Worm (Caenorhabditis elegans) whole organism, late embryonic: ENCODE data around the gene F53F1.2.

ENCODE experiments used
- C08G9.2 ChIP-seq: sonication (generic microtip); optimal IDR thresholded peaks from 2 replicates; lab custom pipeline; 2016; ENCODE audit warnings: mild to moderate bottlenecking, missing genetic modification characterization, moderate library complexity, missing compliant biosample characterization
- F13H6.1 ChIP-seq: sonication (generic microtip); optimal IDR thresholded peaks from 2 replicates; lab custom pipeline; 2016; ENCODE audit warnings: missing genetic modification characterization, missing compliant biosample characterization
- K02D7.2 ChIP-seq: sonication (generic microtip); optimal IDR thresholded peaks from 2 replicates; lab custom pipeline; 2017; ENCODE audit warnings: mild to moderate bottlenecking, missing genetic modification characterization, missing compliant biosample characterization
- T23F11.4 ChIP-seq: fragments of 200-800 bp; sonication (Bioruptor generic); optimal IDR thresholded peaks from 2 replicates; lab custom pipeline; 2018; ENCODE audit warnings: mild to moderate bottlenecking, missing genetic modification characterization, missing compliant biosample characterization
- Y22D7AL.16 ChIP-seq: sonication (generic microtip); optimal IDR thresholded peaks from 2 replicates; lab custom pipeline; 2016; ENCODE audit warnings: missing genetic modification characterization, missing compliant biosample characterization
- ahr-1 ChIP-seq: sonication (generic microtip); optimal IDR thresholded peaks from 2 replicates; lab custom pipeline; 2016; ENCODE audit warnings: missing genetic modification characterization, missing compliant biosample characterization
- ama-1 ChIP-seq: fragments of 150-350 bp; optimal IDR thresholded peaks from 2 replicates; lab custom pipeline; 2014
- ceh-18 ChIP-seq: sonication (generic microtip); optimal IDR thresholded peaks from 2 replicates; lab custom pipeline; 2016; ENCODE audit warnings: missing genetic modification characterization, missing compliant biosample characterization
- ceh-19 ChIP-seq: fragments of 200-800 bp; sonication (Bioruptor generic); optimal IDR thresholded peaks from 2 replicates; lab custom pipeline; 2018; ENCODE audit warnings: mild to moderate bottlenecking, missing genetic modification characterization, missing compliant biosample characterization
- ceh-2 ChIP-seq: sonication (generic microtip); optimal IDR thresholded peaks from 2 replicates; lab custom pipeline; 2016; ENCODE audit warnings: missing genotype, missing genetic modification characterization, missing compliant biosample characterization
- ceh-22 ChIP-seq: sonication (generic microtip); optimal IDR thresholded peaks from 2 replicates; lab custom pipeline; 2017; ENCODE audit warnings: missing biosample characterization, missing genetic modification characterization
- ceh-24 ChIP-seq: sonication (generic microtip); optimal IDR thresholded peaks from 2 replicates; lab custom pipeline; 2016; ENCODE audit warnings: mild to moderate bottlenecking, missing genetic modification characterization, missing compliant biosample characterization
- ceh-31 ChIP-seq: sonication (generic microtip); optimal IDR thresholded peaks from 2 replicates; lab custom pipeline; 2016; ENCODE audit warnings: missing genetic modification characterization, missing compliant biosample characterization
- ceh-45 ChIP-seq: fragments of 200-800 bp; sonication (Bioruptor generic); IDR thresholded peaks from 2 replicates; pipeline ENCODE4 v1.3.6; 2022; ENCODE audit warnings: missing genetic modification reagents, missing genetic modification characterization, missing compliant biosample characterization
- ceh-48 ChIP-seq: sonication (generic microtip); optimal IDR thresholded peaks from 2 replicates; lab custom pipeline; 2016; ENCODE audit warnings: missing genetic modification characterization, inconsistent platforms, missing compliant biosample characterization
- ceh-6 ChIP-seq: fragments of 200-800 bp; sonication (Bioruptor generic); optimal IDR thresholded peaks from 2 replicates; lab custom pipeline; 2018; ENCODE audit warnings: mild to moderate bottlenecking, missing genetic modification characterization, missing compliant biosample characterization
- che-1 ChIP-seq: sonication (generic microtip); optimal IDR thresholded peaks from 2 replicates; lab custom pipeline; 2016; ENCODE audit warnings: mild to moderate bottlenecking, missing genetic modification characterization, missing compliant biosample characterization
- dmd-4 ChIP-seq: sonication (generic microtip); optimal IDR thresholded peaks from 2 replicates; lab custom pipeline; 2016; ENCODE audit warnings: borderline replicate concordance, missing genetic modification characterization, missing compliant biosample characterization
- dve-1 ChIP-seq: sonication (generic microtip); optimal IDR thresholded peaks from 2 replicates; lab custom pipeline; 2017; ENCODE audit warnings: antibody characterized with exemption, mild to moderate bottlenecking, missing genetic modification characterization, missing compliant biosample characterization
- elt-4 ChIP-seq: sonication (generic microtip); optimal IDR thresholded peaks from 2 replicates; lab custom pipeline; 2016; ENCODE audit warnings: missing genetic modification characterization, missing compliant biosample characterization
- eyg-1 ChIP-seq: sonication (generic microtip); optimal IDR thresholded peaks from 2 replicates; lab custom pipeline; 2016; ENCODE audit warnings: missing genotype, missing genetic modification characterization, missing compliant biosample characterization
- fax-1 ChIP-seq: sonication (generic microtip); optimal IDR thresholded peaks from 2 replicates; lab custom pipeline; 2016; ENCODE audit warnings: missing genotype, missing genetic modification characterization, missing compliant biosample characterization
- fkh-6 ChIP-seq: sonication (generic microtip); optimal IDR thresholded peaks from 2 replicates; lab custom pipeline; 2016; ENCODE audit warnings: missing genetic modification characterization, missing compliant biosample characterization
- gmeb-2 ChIP-seq: sonication (generic microtip); optimal IDR thresholded peaks from 2 replicates; lab custom pipeline; 2016; ENCODE audit warnings: missing genetic modification characterization, inconsistent platforms, missing compliant biosample characterization
- hlh-15 ChIP-seq: sonication (generic microtip); optimal IDR thresholded peaks from 2 replicates; lab custom pipeline; 2016; ENCODE audit warnings: missing genetic modification characterization, missing compliant biosample characterization
- hlh-6 ChIP-seq: sonication (generic microtip); optimal IDR thresholded peaks from 2 replicates; lab custom pipeline; 2016; ENCODE audit warnings: missing genotype, missing genetic modification characterization, missing compliant biosample characterization
- lim-6 ChIP-seq: sonication (generic microtip); optimal IDR thresholded peaks from 2 replicates; lab custom pipeline; 2016; ENCODE audit warnings: missing genetic modification characterization, missing compliant biosample characterization
- npax-4 ChIP-seq: sonication (generic microtip); optimal IDR thresholded peaks from 2 replicates; lab custom pipeline; 2016; ENCODE audit warnings: missing genetic modification characterization, missing compliant biosample characterization
- odd-2 ChIP-seq: sonication (generic microtip); optimal IDR thresholded peaks from 2 replicates; lab custom pipeline; 2017; ENCODE audit warnings: antibody characterized with exemption, mild to moderate bottlenecking, missing genetic modification characterization, missing compliant biosample characterization
- pag-3 ChIP-seq: sonication (generic microtip); optimal IDR thresholded peaks from 2 replicates; lab custom pipeline; 2016; ENCODE audit warnings: missing compliant biosample characterization, missing genetic modification characterization, borderline replicate concordance
- pat-9 ChIP-seq: fragments of 200-800 bp; sonication (Bioruptor generic); optimal IDR thresholded peaks from 2 replicates; lab custom pipeline; 2018; ENCODE audit warnings: mild to moderate bottlenecking, missing genetic modification characterization, moderate library complexity, missing compliant biosample characterization
- pha-4 ChIP-seq: fragments of 150-350 bp; optimal IDR thresholded peaks from 2 replicates; lab custom pipeline; 2018; ENCODE audit warnings: missing biosample characterization, missing genetic modification reagents, missing genetic modification characterization
- pqm-1 ChIP-seq: sonication (generic microtip); optimal IDR thresholded peaks from 2 replicates; lab custom pipeline; 2016; ENCODE audit warnings: missing genetic modification characterization, missing compliant biosample characterization
- ref-2 ChIP-seq: sonication (generic microtip); optimal IDR thresholded peaks from 2 replicates; lab custom pipeline; 2016; ENCODE audit warnings: missing genetic modification characterization, missing compliant biosample characterization
- rnt-1 ChIP-seq: sonication (generic microtip); optimal IDR thresholded peaks from 2 replicates; lab custom pipeline; 2016; ENCODE audit warnings: missing genetic modification characterization, missing compliant biosample characterization
- sdc-2 ChIP-seq: sonication (generic microtip); optimal IDR thresholded peaks from 2 replicates; lab custom pipeline; 2016; ENCODE audit warnings: missing genotype, missing genetic modification characterization, missing compliant biosample characterization
- sox-2 ChIP-seq: fragments of 200-800 bp; sonication (Bioruptor generic); IDR thresholded peaks from 2 replicates; pipeline ENCODE4 v1.3.6; 2022; ENCODE audit warnings: missing genetic modification reagents, missing genetic modification characterization, missing compliant biosample characterization
- tbx-2 ChIP-seq: sonication (generic microtip); optimal IDR thresholded peaks from 2 replicates; lab custom pipeline; 2016; ENCODE audit warnings: missing genetic modification characterization, missing compliant biosample characterization
- ttx-3 ChIP-seq: sonication (generic microtip); optimal IDR thresholded peaks from 2 replicates; lab custom pipeline; 2016; ENCODE audit warnings: missing genetic modification reagents, missing genetic modification characterization, missing compliant biosample characterization
- unc-3 ChIP-seq, 2 experiments: fragments of 200-800 bp in 1 of 2; sonication (Bioruptor generic) in 1 of 2; sonication (generic microtip) in 1 of 2; conservative IDR thresholded peaks in 1 of 2; optimal IDR thresholded peaks in 1 of 2; 2 replicates each; pipeline versions ENCODE4 v1.3.6 to Lab custom; 2016 to 2022; ENCODE audit warnings: missing compliant biosample characterization in 2 of 2, missing genetic modification characterization in 2 of 2, missing genetic modification reagents in 1 of 2
- unc-42 ChIP-seq: sonication (generic microtip); optimal IDR thresholded peaks from 2 replicates; lab custom pipeline; 2016; ENCODE audit warnings: missing genotype, missing genetic modification characterization, missing compliant biosample characterization
- unc-55 ChIP-seq: sonication (generic microtip); optimal IDR thresholded peaks from 2 replicates; lab custom pipeline; 2017; ENCODE audit warnings: missing biosample characterization, missing genetic modification reagents, missing genetic modification characterization
- zip-5 ChIP-seq: sonication (generic microtip); optimal IDR thresholded peaks from 2 replicates; lab custom pipeline; 2016; ENCODE audit warnings: missing genetic modification characterization, missing compliant biosample characterization

The F53F1.2 gene

DNA sequence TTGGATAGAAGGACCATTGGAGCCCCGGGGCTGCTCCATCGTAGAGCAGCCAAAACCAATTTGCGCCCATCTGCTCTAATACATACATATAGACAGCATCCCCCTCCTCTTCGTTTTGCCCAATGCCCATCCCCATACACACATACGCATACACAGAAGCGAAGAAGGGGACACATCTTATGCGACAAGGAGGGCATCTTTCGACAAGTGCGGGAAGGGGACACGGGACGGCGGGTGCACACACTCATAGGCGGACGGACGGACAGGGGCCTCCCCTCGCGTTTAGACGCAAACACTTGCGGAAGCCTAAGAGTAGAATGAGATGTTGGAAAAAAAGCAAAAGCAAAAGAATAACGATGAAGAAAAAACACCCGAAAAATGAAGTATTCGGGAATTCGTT is 10.2 kb upstream of the F53F1.2 start (continued):
- TF ChIP-seq fkh-6 (tag; lab: Kevin White, UChicago) (no peak), K02D7.2 (tag; lab: Kevin White, UChicago) (no peak), ceh-22 (tag; lab: Kevin White, UChicago) (no peak), hlh-15 (tag; lab: Kevin White, UChicago) (peak; percentile 43), ceh-6 (peak; percentile 24), npax-4 (no peak), sdc-2 (tag; lab: Kevin White, UChicago) (peak; percentile 5), odd-2 (tag; lab: Kevin White, UChicago) (no peak), ceh-45 (GFP tag; lab: Robert Waterston, UW) (no peak), F13H6.1 (tag; lab: Kevin White, UChicago) (no peak), eyg-1 (tag; lab: Kevin White, UChicago) (peak; percentile 13), Y22D7AL.16 (no peak), che-1 (tag; lab: Kevin White, UChicago) (peak; percentile 46), ceh-24 (no peak), dmd-4 (tag; lab: Kevin White, UChicago) (peak; percentile 62), C08G9.2 (tag; lab: Kevin White, UChicago) (peak; percentile 23), fax-1 (peak; percentile 5), pha-4 (tag; lab: Kevin White, UChicago) (no peak), sox-2 (GFP tag; lab: Robert Waterston, UW) (no peak), ceh-18 (tag; lab: Kevin White, UChicago) (peak; percentile 29), hlh-6 (tag; lab: Kevin White, UChicago) (peak; percentile 60), T23F11.4 (GFP tag; lab: Kevin White, UChicago) (peak; percentile 51), pag-3 (no peak), rnt-1 (tag; lab: Kevin White, UChicago) (peak; percentile 6), zip-5 (no peak), ttx-3 (tag; lab: Kevin White, UChicago) (no peak), unc-55 (GFP tag; lab: Kevin White, UChicago) (peak; percentile 62), ahr-1 (tag; lab: Kevin White, UChicago) (peak; percentile 17), elt-4 (tag; lab: Kevin White, UChicago) (no peak), gmeb-2 (no peak), unc-3 (GFP tag; conservative IDR thresholded peaks at IDR 0.05; lab: Robert Waterston, UW) (no peak), unc-3 (tag; optimal IDR thresholded peaks at IDR 0.05; lab: Kevin White, UChicago) (no peak), lim-6 (no peak), ref-2 (tag; lab: Kevin White, UChicago) (no peak), pqm-1 (tag; lab: Kevin White, UChicago) (no peak)
- TF ChIP-seq, all 69 proteins: peak for 30

DNA sequence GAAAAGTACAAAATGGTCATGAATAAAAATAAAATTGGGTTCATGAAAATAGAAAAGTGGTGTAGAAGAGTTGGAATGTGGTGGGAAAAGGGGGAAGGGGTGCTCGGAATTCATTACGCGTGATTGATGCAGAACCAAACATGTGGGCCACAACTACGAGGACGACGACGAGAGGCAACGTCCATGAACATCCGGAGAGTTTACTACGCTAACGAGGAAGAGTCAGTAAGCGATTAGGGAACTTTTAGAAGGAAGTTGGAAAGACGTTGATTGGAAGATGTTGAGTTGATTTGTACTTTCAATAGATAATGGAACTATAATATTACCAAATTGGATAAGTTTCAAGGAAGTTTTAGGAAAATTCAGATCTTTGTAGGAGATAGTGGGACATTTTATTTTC is 4.9 kb upstream of the F53F1.2 start:
- TF ChIP-seq ceh-18 (tag; lab: Kevin White, UChicago) (no peak), ref-2 (tag; lab: Kevin White, UChicago) (no peak), ceh-19 (GFP tag; lab: Kevin White, UChicago) (no peak), pat-9 (no peak), dve-1 (no peak), T23F11.4 (GFP tag; lab: Kevin White, UChicago) (no peak), ama-1 (lab: Kevin White, UChicago) (no peak), eyg-1 (tag; lab: Kevin White, UChicago) (no peak), ceh-2 (tag; lab: Kevin White, UChicago) (no peak), tbx-2 (no peak), ceh-31 (tag; lab: Kevin White, UChicago) (peak; percentile 12), ttx-3 (tag; lab: Kevin White, UChicago) (no peak), unc-42 (peak; percentile 62), ceh-48 (tag; lab: Kevin White, UChicago) (no peak)
